Worm (Caenorhabditis elegans): ENCODE measurements around the gene aagr-3.

- TF ChIP-seq efl-1 (optimal IDR thresholded peaks at IDR 0.05) (no peak), efl-1 (GFP tag; optimal IDR thresholded peaks at IDR 0.05 in 1 of 2) (no peak), nhr-237 (tag; optimal IDR thresholded peaks at IDR 0.05) (no peak), aly-2 (tag; optimal IDR thresholded peaks at IDR 0.05) (no peak), unc-130 (tag; optimal IDR thresholded peaks at IDR 0.05) (no peak), nhr-11 (tag; optimal IDR thresholded peaks at IDR 0.05) (no peak), lsy-2 (tag; optimal IDR thresholded peaks at IDR 0.05) (no peak), fkh-10 (GFP tag; optimal IDR thresholded peaks at IDR 0.05) (no peak), pag-3 (tag; optimal IDR thresholded peaks at IDR 0.05; ENCODE audit: borderline replicate concordance, insufficient read depth) (no peak), skn-1 (tag; optimal IDR thresholded peaks at IDR 0.05) (no peak), unc-62 (GFP tag; optimal IDR thresholded peaks at IDR 0.05) (no peak), egl-27 (tag; optimal IDR thresholded peaks at IDR 0.05) (no peak), snpc-4 (tag; optimal IDR thresholded peaks at IDR 0.05) (no peak), zag-1 (tag; optimal IDR thresholded peaks at IDR 0.05) (no peak)
These were observed 51.3 kb downstream of the aagr-3 start, which contains the start of gene cthd-1 for ce11 chrV:9677977-9678376.
